Worm (Caenorhabditis elegans) whole organism, late embryonic: ENCODE data around the gene T24A6.20.

Experiments used
- K09A11.1 ChIP-seq: sonication (generic microtip); optimal IDR thresholded peaks from 2 replicates; lab custom pipeline; 2017; ENCODE audit warnings: antibody characterized with exemption, mild to moderate bottlenecking, missing genetic modification characterization, missing compliant biosample characterization; ENCODE audit not compliant: insufficient read depth
- ama-1 ChIP-seq: fragments of 150-350 bp; optimal IDR thresholded peaks from 2 replicates; lab custom pipeline; 2014
- elt-2 ChIP-seq: sonication (generic microtip); optimal IDR thresholded peaks from 2 replicates; lab custom pipeline; 2016; ENCODE audit warnings: missing genetic modification reagents, missing genetic modification characterization, missing compliant biosample characterization
- ets-4 ChIP-seq: sonication (generic microtip); optimal IDR thresholded peaks from 2 replicates; lab custom pipeline; 2016; ENCODE audit warnings: missing genetic modification characterization, missing compliant biosample characterization
- fkh-10 ChIP-seq: fragments of 150-350 bp; optimal IDR thresholded peaks from 2 replicates; lab custom pipeline; 2014; ENCODE audit warnings: missing biosample characterization, missing genetic modification reagents, missing genetic modification characterization
- hlh-6 ChIP-seq: sonication (generic microtip); optimal IDR thresholded peaks from 2 replicates; lab custom pipeline; 2016; ENCODE audit warnings: missing genotype, missing genetic modification characterization, missing compliant biosample characterization
- ref-2 ChIP-seq: sonication (generic microtip); optimal IDR thresholded peaks from 2 replicates; lab custom pipeline; 2016; ENCODE audit warnings: missing genetic modification characterization, missing compliant biosample characterization
- unc-55 ChIP-seq: sonication (generic microtip); optimal IDR thresholded peaks from 2 replicates; lab custom pipeline; 2017; ENCODE audit warnings: missing biosample characterization, missing genetic modification reagents, missing genetic modification characterization

DNA sequence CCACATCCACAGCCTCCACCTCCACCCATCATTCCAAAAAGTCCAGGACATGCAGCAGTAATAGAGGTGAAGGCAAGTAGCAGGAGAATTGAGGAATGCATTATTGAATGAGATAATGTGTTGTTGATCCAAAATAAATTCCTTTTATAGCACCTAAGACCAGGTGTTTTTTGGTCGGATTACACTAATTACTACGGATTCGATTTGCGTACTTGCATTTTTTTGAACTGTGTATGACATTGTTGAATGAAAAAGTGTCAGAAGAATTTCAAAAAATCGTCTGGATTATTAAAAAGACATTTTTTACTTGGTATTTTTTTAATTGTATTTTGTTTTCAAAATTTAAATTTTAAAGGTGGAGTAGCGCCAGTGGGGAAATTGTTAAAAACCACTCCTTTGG is 1.2 kb upstream of the T24A6.20 start, which contains the start of gene grl-28:
- TF ChIP-seq elt-2 (tag; lab: Kevin White, UChicago) (no peak), ets-4 (tag; lab: Kevin White, UChicago) (no peak), ama-1 (lab: Kevin White, UChicago) (no peak), K09A11.1 (no peak), fkh-10 (GFP tag; lab: Kevin White, UChicago) (no peak), ref-2 (tag; lab: Kevin White, UChicago) (no peak), unc-55 (GFP tag; lab: Kevin White, UChicago) (no peak), hlh-6 (tag; lab: Kevin White, UChicago) (no peak)
